Fruit fly (Drosophila melanogaster): ENCODE results near the gene Stat92E.
A peak's percentile ranks its signal among the peaks of the same experiment; 100 is the strongest.

Stat92E gene

dm6 chr3R:20579816-20580215 is 27.7 kb upstream of the Stat92E start, which contains the start of the genes EloB and Srp14 (continued):
- TF ChIP-seq CG3919 (GFP tag; optimal IDR thresholded peaks at IDR 0.05) (no peak), dac (GFP tag; optimal IDR thresholded peaks at IDR 0.05) (no peak), Lpt (GFP tag; optimal IDR thresholded peaks at IDR 0.05) (peak; percentile 32), Eip75B (GFP tag; optimal IDR thresholded peaks at IDR 0.05) (peak; percentile 74), CG6163 (GFP tag; IDR thresholded peaks at IDR 0.05) (peak; percentile 77), cyc (GFP tag; optimal IDR thresholded peaks at IDR 0.05) (peak; percentile 81), CG11762 (GFP tag; optimal IDR thresholded peaks at IDR 0.05; ENCODE audit: insufficient read depth) (peak; percentile 44), pdm3 (GFP tag; optimal IDR thresholded peaks at IDR 0.05) (no peak), CG15336 (GFP tag; IDR thresholded peaks at IDR 0.05) (peak; percentile 61), spab (GFP tag; optimal IDR thresholded peaks at IDR 0.05) (no peak), CG9139 (GFP tag; optimal IDR thresholded peaks at IDR 0.05) (no peak), Ets21C (GFP tag; optimal IDR thresholded peaks at IDR 0.05) (peak; percentile 72), CG8119 (GFP tag; IDR thresholded peaks at IDR 0.05) (peak; percentile 65), CG32006 (GFP tag; optimal IDR thresholded peaks at IDR 0.05) (no peak), CG6854 (GFP tag; optimal IDR thresholded peaks at IDR 0.05) (no peak), Hr39 (GFP tag; optimal IDR thresholded peaks at IDR 0.05) (peak; percentile 85), CG11902 (GFP tag; optimal IDR thresholded peaks at IDR 0.05) (peak; percentile 61), CG34406 (GFP tag; optimal IDR thresholded peaks at IDR 0.05) (peak; percentile 60), Hr38 (GFP tag; optimal IDR thresholded peaks at IDR 0.05) (no peak), ss (GFP tag; optimal IDR thresholded peaks at IDR 0.05) (no peak), Gug (GFP tag; IDR thresholded peaks at IDR 0.05) (peak; percentile 55), net (GFP tag; optimal IDR thresholded peaks at IDR 0.05) (no peak), CG10669 (GFP tag; optimal IDR thresholded peaks at IDR 0.05) (no peak), CG3032 (tag; optimal IDR thresholded peaks at IDR 0.05) (peak; percentile 82), Ets96B (tag; optimal IDR thresholded peaks at IDR 0.05) (peak; percentile 67), CG6808 (GFP tag; optimal IDR thresholded peaks at IDR 0.05) (no peak), Met (GFP tag; optimal IDR thresholded peaks at IDR 0.05) (no peak), Eip93F (GFP tag; optimal IDR thresholded peaks at IDR 0.05) (peak; percentile 74), Sox14 (GFP tag; optimal IDR thresholded peaks at IDR 0.05) (peak; percentile 86), CG1621 (tag; optimal IDR thresholded peaks at IDR 0.05) (peak; percentile 47), CG8319 (GFP tag; optimal IDR thresholded peaks at IDR 0.05) (peak; percentile 44), CG4318 (GFP tag; optimal IDR thresholded peaks at IDR 0.05) (no peak), acj6 (GFP tag; optimal IDR thresholded peaks at IDR 0.05) (peak; percentile 85), topi (GFP tag; optimal IDR thresholded peaks at IDR 0.05) (peak; percentile 78), Smox (GFP tag; optimal IDR thresholded peaks at IDR 0.05) (no peak), Sox102F (GFP tag; optimal IDR thresholded peaks at IDR 0.05) (no peak)

dm6 chr3R:20576789-20577188 is 24.7 kb upstream of the Stat92E start, which contains the start of the genes TFAM and CG5412:
TFAM (minus strand) TSS chr3R:20577010.
CG5412 (plus strand) TSS chr3R:20577053.
- TF ChIP-seq Smox (GFP tag; optimal IDR thresholded peaks at IDR 0.05) (no peak), CG11902 (GFP tag; optimal IDR thresholded peaks at IDR 0.05) (no peak), CG7368 (GFP tag; optimal IDR thresholded peaks at IDR 0.05) (no peak), Gug (GFP tag; IDR thresholded peaks at IDR 0.05) (no peak), CG9139 (GFP tag; optimal IDR thresholded peaks at IDR 0.05) (no peak), topi (GFP tag; optimal IDR thresholded peaks at IDR 0.05) (no peak), lz (GFP tag; optimal IDR thresholded peaks at IDR 0.05) (no peak), fkh (GFP tag; optimal IDR thresholded peaks at IDR 0.05) (peak; percentile 79), Ets21C (GFP tag; optimal IDR thresholded peaks at IDR 0.05) (no peak), Hr38 (GFP tag; optimal IDR thresholded peaks at IDR 0.05) (no peak), Hr39 (GFP tag; optimal IDR thresholded peaks at IDR 0.05) (no peak), vri (GFP tag; optimal IDR thresholded peaks at IDR 0.05) (no peak), Sox14 (GFP tag; optimal IDR thresholded peaks at IDR 0.05) (peak; percentile 4), CG15336 (GFP tag; IDR thresholded peaks at IDR 0.05) (no peak), CG1621 (tag; optimal IDR thresholded peaks at IDR 0.05) (peak; percentile 91)

Data from whole organism, prepupa.